Worm (Caenorhabditis elegans): ENCODE data around the gene trp-1.

- no peak for TF ChIP-seq ZK546.5 (tag; optimal IDR thresholded peaks at IDR 0.05)
- no peak for TF ChIP-seq Y75B8A.6 (GFP tag; IDR thresholded peaks at IDR 0.05)
- TF ChIP-seq nhr-28 (tag; optimal IDR thresholded peaks at IDR 0.05), result peak; percentile 12
- no peak for TF ChIP-seq unc-62 (GFP tag; optimal IDR thresholded peaks at IDR 0.05 in 1 of 2)
- TF ChIP-seq unc-62 (tag; optimal IDR thresholded peaks at IDR 0.05), result no peak
- TF ChIP-seq fos-1 (tag; optimal IDR thresholded peaks at IDR 0.05), result no peak
- no peak for TF ChIP-seq ama-1 (optimal IDR thresholded peaks at IDR 0.05)
- no peak for TF ChIP-seq snpc-4 (tag; optimal IDR thresholded peaks at IDR 0.05)
Observed at ce11 chrIII:8506348-8506747, 28.6 kb upstream of the trp-1 start.
